Fruit fly (Drosophila melanogaster): ENCODE measurements around the gene Ldaf1.
A peak's percentile ranks its signal among the peaks of the same experiment; 100 is the strongest.

Ldaf1 gene

dm6 chrX:1901605-1902136 is at the start of gene Ldaf1:
TSS of gene Ldaf1 (minus strand) at chrX:1901911.
- TF ChIP-seq esn (GFP tag; optimal IDR thresholded peaks at IDR 0.05), result peak; percentile 7
- TF ChIP-seq fkh (GFP tag; optimal IDR thresholded peaks at IDR 0.05), result peak; percentile 82
- TF ChIP-seq eg (GFP tag; IDR thresholded peaks at IDR 0.05), result 0 out of 3 replicates have a peak, but pooled peaks have one; percentile 22
- no peak for TF ChIP-seq CG3032 (tag; optimal IDR thresholded peaks at IDR 0.05)
- peak; percentile 82 for TF ChIP-seq svp (GFP tag)
- TF ChIP-seq ss (GFP tag; optimal IDR thresholded peaks at IDR 0.05), result no peak
- TF ChIP-seq Eip78C (GFP tag), result peak; percentile 52
- TF ChIP-seq Lpt (GFP tag; optimal IDR thresholded peaks at IDR 0.05), result no peak

- peak; percentile 65 for TF ChIP-seq svp (GFP tag)
- TF ChIP-seq Met (GFP tag; optimal IDR thresholded peaks at IDR 0.05), result peak; percentile 32
- no peak for TF ChIP-seq CG3919 (GFP tag; optimal IDR thresholded peaks at IDR 0.05)
- TF ChIP-seq ss (GFP tag; optimal IDR thresholded peaks at IDR 0.05), result peak in 1 of 2 experiments; percentile 33
- TF ChIP-seq vri (GFP tag; optimal IDR thresholded peaks at IDR 0.05), result peak; percentile 29
- TF ChIP-seq fd59A (GFP tag; optimal IDR thresholded peaks at IDR 0.05), result no peak
- peak; percentile 43 for TF ChIP-seq Lpt (GFP tag; optimal IDR thresholded peaks at IDR 0.05)
These were observed 48.6 kb upstream of the Ldaf1 start for dm6 chrX:1950311-1950710.

dm6 chrX:1949598-1949997 is 47.9 kb upstream of the Ldaf1 start:
- peak; percentile 75 for TF ChIP-seq svp (GFP tag)
- TF ChIP-seq lz (GFP tag; optimal IDR thresholded peaks at IDR 0.05), result no peak

dm6 chrX:1948508-1949065 is 46.9 kb upstream of the Ldaf1 start:
- TF ChIP-seq CG8319 (GFP tag; optimal IDR thresholded peaks at IDR 0.05) (peak; percentile 78), achi (GFP tag; optimal IDR thresholded peaks at IDR 0.05) (peak; percentile 93), CG6163 (GFP tag; IDR thresholded peaks at IDR 0.05) (peak; percentile 97), salr (GFP tag; optimal IDR thresholded peaks at IDR 0.05) (peak; percentile 69 to 89), net (GFP tag; optimal IDR thresholded peaks at IDR 0.05) (peak; percentile 92), cyc (GFP tag; optimal IDR thresholded peaks at IDR 0.05) (peak; percentile 84), eg (GFP tag; IDR thresholded peaks at IDR 0.05) (peak; percentile 96), Sox102F (GFP tag; optimal IDR thresholded peaks at IDR 0.05) (peak; percentile 87), Blimp-1 (GFP tag; optimal IDR thresholded peaks at IDR 0.05) (peak; percentile 74), esn (GFP tag; optimal IDR thresholded peaks at IDR 0.05) (peak; percentile 88), CG10631 (GFP tag; optimal IDR thresholded peaks at IDR 0.05) (peak; percentile 89), CG11294 (GFP tag; IDR thresholded peaks at IDR 0.05) (peak; percentile 88), Sox14 (GFP tag; optimal IDR thresholded peaks at IDR 0.05) (peak; percentile 94), fkh (GFP tag; optimal IDR thresholded peaks at IDR 0.05) (no peak), CG6276 (GFP tag; optimal IDR thresholded peaks at IDR 0.05) (peak; percentile 93), CG34406 (GFP tag; optimal IDR thresholded peaks at IDR 0.05) (peak; percentile 92), CG7368 (GFP tag; optimal IDR thresholded peaks at IDR 0.05) (peak; percentile 76), dac (GFP tag; optimal IDR thresholded peaks at IDR 0.05) (peak; percentile 74), Hr4 (GFP tag; optimal IDR thresholded peaks at IDR 0.05) (peak; percentile 87), acj6 (GFP tag; optimal IDR thresholded peaks at IDR 0.05) (peak; percentile 90), CG16779 (tag; optimal IDR thresholded peaks at IDR 0.05) (peak; percentile 85), vri (GFP tag; optimal IDR thresholded peaks at IDR 0.05) (no peak), dsx (GFP tag; optimal IDR thresholded peaks at IDR 0.05; ENCODE audit: poor library complexity, severe bottlenecking) (peak; percentile 81), spab (GFP tag; optimal IDR thresholded peaks at IDR 0.05) (peak; percentile 82), Ets96B (tag; optimal IDR thresholded peaks at IDR 0.05) (peak; percentile 89), pdm3 (GFP tag; optimal IDR thresholded peaks at IDR 0.05) (peak; percentile 90), CG6854 (GFP tag; optimal IDR thresholded peaks at IDR 0.05) (peak; percentile 89), Gug (GFP tag; IDR thresholded peaks at IDR 0.05) (peak; percentile 93), Ets21C (GFP tag; optimal IDR thresholded peaks at IDR 0.05) (peak; percentile 79), CG10669 (GFP tag; optimal IDR thresholded peaks at IDR 0.05) (peak; percentile 88), CG3032 (tag; optimal IDR thresholded peaks at IDR 0.05) (peak; percentile 79), CG8119 (GFP tag; IDR thresholded peaks at IDR 0.05) (peak; percentile 95), svp (GFP tag) (peak; percentile 88), Sox15 (GFP tag; optimal IDR thresholded peaks at IDR 0.05) (peak; percentile 79), CG15336 (GFP tag; IDR thresholded peaks at IDR 0.05) (peak; percentile 97), CG9139 (GFP tag; optimal IDR thresholded peaks at IDR 0.05) (peak; percentile 62), Eip78C (GFP tag) (peak; percentile 94)
